Worm (Caenorhabditis elegans) whole organism, dauer: ENCODE data around the gene W03H9.2.

Experiments
- unc-62 ChIP-seq: sonication (generic microtip); optimal IDR thresholded peaks from 2 replicates; lab custom pipeline; 2017; ENCODE audit warnings: missing biosample characterization, missing genetic modification reagents, missing genetic modification characterization

The W03H9.2 gene

ce11 chrII:14094590-14094989 is 49.1 kb downstream of the W03H9.2 start, which contains the start of gene col-87:
col-87 (minus strand) TSS chrII:14094690.
- TF ChIP-seq unc-62 (GFP tag; lab: Kevin White, UChicago), result no peak
